Fruit fly (Drosophila melanogaster) whole organism, pupa: ENCODE data around the gene CG33642.

Source experiments
- CG10348 ChIP-seq: fragments of 200-800 bp; sonication (Bioruptor generic); IDR thresholded peaks from 2 replicates; pipeline ENCODE4 v1.3.6; 2022; ENCODE audit warnings: missing biosample characterization, missing genetic modification characterization
- CG12605 ChIP-seq: fragments of 200-800 bp; sonication (Bioruptor generic); IDR thresholded peaks from 2 replicates; pipeline ENCODE4 v1.3.6; 2022; ENCODE audit warnings: missing biosample characterization, missing genetic modification characterization
- CG13204 ChIP-seq: fragments of 200-800 bp; sonication (Bioruptor generic); optimal IDR thresholded peaks from 2 replicates; lab custom pipeline; 2018; ENCODE audit warnings: missing biosample characterization, mild to moderate bottlenecking, missing genetic modification characterization, moderate library complexity
- CG15710 ChIP-seq: fragments of 200-800 bp; sonication (Bioruptor generic); optimal IDR thresholded peaks from 2 replicates; lab custom pipeline; 2018; ENCODE audit warnings: missing biosample characterization, mild to moderate bottlenecking, missing genetic modification characterization, moderate library complexity
- CG8301 ChIP-seq: fragments of 200-800 bp; sonication (Bioruptor generic); optimal IDR thresholded peaks from 2 replicates; lab custom pipeline; 2018; ENCODE audit warnings: missing biosample characterization, mild to moderate bottlenecking, missing genetic modification characterization
- CG9948 ChIP-seq: fragments of 200-800 bp; sonication (Bioruptor generic); optimal IDR thresholded peaks from 2 replicates; lab custom pipeline; 2018; ENCODE audit warnings: missing biosample characterization, mild to moderate bottlenecking, missing genetic modification characterization, moderate library complexity
- D1 ChIP-seq: fragments of 200-800 bp; sonication (Bioruptor generic); optimal IDR thresholded peaks from 2 replicates; lab custom pipeline; 2018; ENCODE audit warnings: missing biosample characterization, mild to moderate bottlenecking, missing genetic modification characterization, moderate library complexity
- EcR ChIP-seq: fragments of 200-800 bp; sonication (Bioruptor generic); optimal IDR thresholded peaks from 3 replicates; lab custom pipeline; 2019; ENCODE audit warnings: missing biosample characterization, missing genetic modification characterization, mild to moderate bottlenecking, moderate library complexity, missing genetic modification reagents
- Ets98B ChIP-seq: fragments of 200-800 bp; sonication (Bioruptor generic); IDR thresholded peaks from 2 replicates; pipeline ENCODE4 v1.3.6; 2022; ENCODE audit warnings: missing biosample characterization, missing genetic modification characterization
- Pif1A ChIP-seq: fragments of 200-800 bp; sonication (Bioruptor generic); optimal IDR thresholded peaks from 3 replicates; lab custom pipeline; 2016; ENCODE audit warnings: missing biosample characterization, missing genetic modification characterization
- Snoo ChIP-seq: fragments of 200-800 bp; sonication (Bioruptor generic); optimal IDR thresholded peaks from 3 replicates; lab custom pipeline; 2017; ENCODE audit warnings: missing biosample characterization, mild to moderate bottlenecking, missing genetic modification characterization, inconsistent platforms
- fd96Ca ChIP-seq: fragments of 200-800 bp; sonication (Bioruptor generic); IDR thresholded peaks from 3 replicates; pipeline ENCODE4 v1.3.6; 2022; ENCODE audit warnings: missing biosample characterization, missing genetic modification characterization
- gl ChIP-seq: fragments of 200-800 bp; sonication (Bioruptor generic); optimal IDR thresholded peaks from 2 replicates; lab custom pipeline; 2018; ENCODE audit warnings: missing biosample characterization, mild to moderate bottlenecking, missing genetic modification characterization
- rn ChIP-seq: fragments of 200-800 bp; sonication (Bioruptor generic); IDR thresholded peaks from 2 replicates; pipeline ENCODE4 v1.3.6; 2022; ENCODE audit warnings: missing biosample characterization, missing genetic modification characterization

DNA sequence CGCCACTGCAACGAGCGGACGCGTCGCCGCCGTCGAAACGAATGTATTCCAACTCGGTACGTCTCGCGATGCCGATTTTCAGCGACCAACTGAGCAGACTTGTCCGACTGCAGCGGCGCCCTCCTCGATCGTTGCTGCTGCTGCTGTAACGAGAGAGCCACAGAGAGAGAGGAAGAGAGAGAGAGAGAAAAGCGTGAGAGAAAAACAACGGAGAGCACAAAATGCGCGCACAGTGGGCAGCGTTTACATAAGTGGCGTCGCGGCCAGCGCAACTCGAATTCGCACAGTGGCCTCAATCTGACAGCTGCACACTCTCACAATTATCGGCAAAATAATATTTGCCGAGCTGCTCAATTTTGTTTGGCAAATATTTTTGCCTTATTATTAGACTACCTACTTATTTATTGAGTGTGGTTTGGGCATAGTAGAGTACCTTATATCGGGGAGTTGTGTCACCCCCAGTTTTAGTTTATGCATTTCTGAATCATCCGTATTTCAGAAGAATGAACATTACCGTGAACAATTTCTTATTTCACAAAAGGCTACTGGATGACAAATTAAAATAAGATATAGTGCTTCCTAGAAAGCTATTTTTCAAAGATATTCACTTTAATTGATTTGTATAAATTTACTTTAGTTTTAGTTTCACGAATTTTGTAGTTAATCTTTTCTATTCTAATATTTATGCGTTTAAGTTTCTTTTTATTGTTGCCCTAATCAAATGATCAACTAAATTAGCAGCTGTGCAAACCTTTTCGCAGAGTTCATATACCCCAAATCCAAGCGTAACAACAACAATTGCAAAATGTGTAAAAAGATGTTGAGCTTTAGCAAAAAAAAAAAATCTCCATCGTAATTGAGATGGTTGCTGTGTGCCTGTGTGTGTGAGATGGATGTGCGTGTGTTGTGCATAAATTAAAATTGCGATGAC is 16.2 kb upstream of the CG33642 start:
- TF ChIP-seq gl (peak; percentile 20), Ets98B (GFP tag; lab: Robert Waterston, UW) (peak; percentile 79), D1 (tag; lab: Kevin White, UChicago) (peak; percentile 25), fd96Ca (GFP tag; lab: Robert Waterston, UW) (peak; percentile 68; the same call in 2 of the 3 replicates), rn (GFP tag; lab: Robert Waterston, UW) (no peak), CG8301 (tag; lab: Kevin White, UChicago) (peak; percentile 42), CG10348 (GFP tag; lab: Robert Waterston, UW) (no peak), Pif1A (GFP tag; lab: Kevin White, UChicago) (peak; percentile 19), CG13204 (GFP tag; lab: Kevin White, UChicago) (peak; percentile 85), EcR (GFP tag; lab: Kevin White, UChicago) (no peak), CG12605 (GFP tag; lab: Robert Waterston, UW) (peak; percentile 77), CG15710 (tag; lab: Kevin White, UChicago) (peak; percentile 37), CG9948 (tag; lab: Kevin White, UChicago) (peak; percentile 15), Snoo (no peak)
